Worm (Caenorhabditis elegans): ENCODE results near the gene mam-3.
A peak's percentile ranks its signal among the peaks of the same experiment; 100 is the strongest.
"Not testable (repeated sequence)": the region's sequence is repeated elsewhere in the genome, so short reads cannot be mapped to it uniquely, and the experiment has no call there.

mam-3 gene

DNA sequence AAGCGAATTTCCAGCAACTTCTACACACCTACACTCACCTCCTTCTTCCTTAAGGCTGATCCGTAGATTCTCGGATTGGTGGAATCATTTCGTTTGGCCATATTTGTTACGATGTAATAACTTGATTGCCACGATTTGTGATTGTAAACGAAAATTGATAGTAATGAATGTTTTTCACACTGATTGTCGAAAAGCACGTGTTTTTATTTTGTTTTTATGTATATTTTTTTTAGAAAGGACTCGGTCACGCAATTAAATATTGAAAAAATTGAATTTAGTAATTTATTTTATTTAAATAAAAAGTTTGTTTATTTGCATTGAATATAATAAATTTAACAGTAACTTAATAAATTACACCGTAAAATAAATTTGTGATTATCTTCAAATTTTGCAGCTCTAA is 11.3 kb downstream of the mam-3 start, which contains the start of gene K09B11.5:
TSS of gene K09B11.5 (minus strand) at position 101 of the 400 bp plus-strand sequence.
- TF ChIP-seq madf-9 (GFP tag; conservative IDR thresholded peaks at IDR 0.05); jun-1 (tag; optimal IDR thresholded peaks at IDR 0.05); lin-13 (GFP tag; optimal IDR thresholded peaks at IDR 0.05): not testable (repeated sequence)

DNA sequence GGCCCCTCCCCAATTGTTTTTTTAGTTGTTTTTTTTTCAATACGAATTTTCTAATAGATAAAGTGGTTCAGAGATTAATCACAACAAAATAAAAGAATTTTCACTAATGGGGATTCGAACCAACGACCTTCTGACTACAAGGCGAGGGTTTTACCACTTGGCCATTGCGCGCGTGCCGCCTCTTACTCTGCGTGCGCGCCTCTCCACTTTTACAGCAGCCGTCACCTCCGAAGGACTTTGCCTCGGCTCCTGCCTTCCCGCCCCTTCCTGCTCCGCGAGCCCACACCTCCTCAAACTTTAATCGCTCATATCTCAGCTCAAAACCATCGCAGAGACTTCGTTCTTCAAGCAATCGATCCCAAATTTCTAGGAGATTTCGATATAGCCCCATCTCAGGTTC is 15.0 kb downstream of the mam-3 start:
- TF ChIP-seq nhr-42 (GFP tag; IDR thresholded peaks at IDR 0.05) (peak; percentile 68; the same call in 1 of the 2 replicates), lin-1 (GFP tag; IDR thresholded peaks at IDR 0.05) (peak; percentile 25; the same call in 1 of the 2 replicates), arid-1 (GFP tag; conservative IDR thresholded peaks at IDR 0.05) (peak; percentile 51; the same call in 1 of the 2 replicates), egl-43 (GFP tag; IDR thresholded peaks at IDR 0.05) (peak; percentile 87), vab-7 (GFP tag; IDR thresholded peaks at IDR 0.05) (peak; percentile 47; the same call in 1 of the 2 replicates), lim-7 (GFP tag; IDR thresholded peaks at IDR 0.05) (peak; percentile 64), D1046.2 (GFP tag; IDR thresholded peaks at IDR 0.05) (peak; percentile 79; the same call in 1 of the 2 replicates), set-16 (GFP tag; IDR thresholded peaks at IDR 0.05) (peak; percentile 93), hmg-1.1 (GFP tag; IDR thresholded peaks at IDR 0.05) (peak; percentile 68), rbr-2 (tag; optimal IDR thresholded peaks at IDR 0.05) (peak; percentile 5), Y48G9A.11 (GFP tag; IDR thresholded peaks at IDR 0.05) (0 out of 2 replicates have a peak, but pooled peaks have one; percentile 9), madf-9 (GFP tag; conservative IDR thresholded peaks at IDR 0.05) (peak; percentile 43; the same call in 1 of the 2 replicates), lin-38 (GFP tag; IDR thresholded peaks at IDR 0.05) (peak; percentile 71), T26A8.4 (GFP tag; IDR thresholded peaks at IDR 0.05) (peak; percentile 54; the same call in 1 of the 2 replicates), saeg-2 (GFP tag; IDR thresholded peaks at IDR 0.05) (0 out of 2 replicates have a peak, but pooled peaks have one; percentile 51), snpc-1.2 (GFP tag; IDR thresholded peaks at IDR 0.05) (peak; percentile 91), pha-4 (GFP tag; IDR thresholded peaks at IDR 0.05) (peak; percentile 56; the same call in 1 of the 2 replicates), dmd-6 (GFP tag; IDR thresholded peaks at IDR 0.05) (peak; percentile 49)
- TF ChIP-seq pha-4 (tag; optimal IDR thresholded peaks at IDR 0.05): not testable (repeated sequence)

- TF ChIP-seq daf-8 (GFP tag; IDR thresholded peaks at IDR 0.05) (no peak), nhr-76 (tag; optimal IDR thresholded peaks at IDR 0.05) (no peak), madf-5 (GFP tag; IDR thresholded peaks at IDR 0.05) (no peak), mxl-3 (GFP tag; optimal IDR thresholded peaks at IDR 0.05) (no peak), fos-1 (tag; optimal IDR thresholded peaks at IDR 0.05) (no peak), hif-1 (tag; optimal IDR thresholded peaks at IDR 0.05) (no peak), nhr-102 (tag; optimal IDR thresholded peaks at IDR 0.05) (no peak), F37D6.2 (tag; optimal IDR thresholded peaks at IDR 0.05) (no peak), daf-19 (GFP tag; conservative IDR thresholded peaks at IDR 0.05) (no peak), egl-43 (GFP tag; IDR thresholded peaks at IDR 0.05) (no peak), F10B5.3 (tag; optimal IDR thresholded peaks at IDR 0.05) (no peak), tag-97 (GFP tag; IDR thresholded peaks at IDR 0.05) (no peak), lin-39 (tag; optimal IDR thresholded peaks at IDR 0.05) (no peak), dpl-1 (GFP tag; optimal IDR thresholded peaks at IDR 0.05) (no peak), ceh-32 (tag; optimal IDR thresholded peaks at IDR 0.05; ENCODE audit: poor library complexity) (no peak), aha-1 (tag) (no peak), ama-1 (optimal IDR thresholded peaks at IDR 0.05) (no peak), Y48G9A.11 (GFP tag; IDR thresholded peaks at IDR 0.05) (no peak), daf-12 (tag; optimal IDR thresholded peaks at IDR 0.05) (no peak), nhr-25 (tag; optimal IDR thresholded peaks at IDR 0.05; ENCODE audit: borderline replicate concordance, insufficient read depth) (no peak)
Measured at ce11 chrIV:13429240-13429639, 15.9 kb downstream of the mam-3 start, which contains the start of gene K09B11.4. TSS of gene K09B11.4 (plus strand) at chrIV:13429540.
